Fruit fly (Drosophila melanogaster) whole organism, embryonic: ENCODE measurements around the gene CG15498.
A peak's percentile ranks its signal among the peaks of the same experiment; 100 is the strongest.

ENCODE experiments used
- Atf6 ChIP-seq: fragments of 200-800 bp; sonication (Bioruptor generic); IDR thresholded peaks from 2 replicates; pipeline ENCODE4 v1.3.6; 2022; ENCODE audit warnings: missing biosample characterization, missing genetic modification characterization
- BtbVII ChIP-seq: fragments of 200-800 bp; sonication (Bioruptor generic); optimal IDR thresholded peaks from 3 replicates; lab custom pipeline; 2017; ENCODE audit warnings: missing biosample characterization, mild to moderate bottlenecking, missing genetic modification characterization
- CG10543 ChIP-seq: fragments of 200-800 bp; sonication (Bioruptor generic); optimal IDR thresholded peaks from 3 replicates; lab custom pipeline; 2017; ENCODE audit warnings: missing biosample characterization, mild to moderate bottlenecking, missing genetic modification characterization, moderate library complexity
- CG14441 ChIP-seq: fragments of 200-800 bp; sonication (Bioruptor generic); IDR thresholded peaks from 2 replicates; pipeline ENCODE4 v1.3.6; 2022; ENCODE audit warnings: missing biosample characterization, missing genetic modification characterization
- CG14667 ChIP-seq: fragments of 200-800 bp; sonication (Bioruptor generic); IDR thresholded peaks from 2 replicates; pipeline ENCODE4 v1.3.6; 2022; ENCODE audit warnings: missing biosample characterization, missing genetic modification characterization
- CG15073 ChIP-seq: fragments of 200-800 bp; sonication (Bioruptor generic); optimal IDR thresholded peaks from 2 replicates; lab custom pipeline; 2016; ENCODE audit warnings: missing biosample characterization, missing genetic modification characterization
- CG15269 ChIP-seq: fragments of 200-800 bp; sonication (Bioruptor generic); optimal IDR thresholded peaks from 2 replicates; lab custom pipeline; 2018; ENCODE audit warnings: missing biosample characterization, mild to moderate bottlenecking, missing genetic modification characterization, moderate library complexity
- CG1529 ChIP-seq: fragments of 200-800 bp; sonication (Bioruptor generic); optimal IDR thresholded peaks from 3 replicates; lab custom pipeline; 2018; ENCODE audit warnings: missing biosample characterization, missing genetic modification characterization
- CG31365 ChIP-seq: fragments of 200-800 bp; sonication (Bioruptor generic); optimal IDR thresholded peaks from 2 replicates; lab custom pipeline; 2018; ENCODE audit warnings: missing biosample characterization, mild to moderate bottlenecking, missing genetic modification characterization
- CG8290 ChIP-seq, 3 experiments: fragments of 200-800 bp; sonication (Bioruptor generic); optimal IDR thresholded peaks; 2 replicates each; lab custom pipeline; 2016 to 2019; ENCODE audit warnings: missing biosample characterization in 3 of 3, missing genetic modification characterization in 3 of 3, mild to moderate bottlenecking in 2 of 3, moderate library complexity in 1 of 3
- CG9437 ChIP-seq: fragments of 200-800 bp; sonication (Bioruptor generic); optimal IDR thresholded peaks from 2 replicates; lab custom pipeline; 2018; ENCODE audit warnings: missing biosample characterization, mild to moderate bottlenecking, missing genetic modification characterization
- Deaf1 ChIP-seq: fragments of 200-800 bp; optimal IDR thresholded peaks from 3 replicates; lab custom pipeline; 2019; ENCODE audit warnings: missing biosample characterization, mild to moderate bottlenecking, missing genetic modification characterization, moderate library complexity
- Dek ChIP-seq: fragments of 200-800 bp; sonication (Bioruptor generic); optimal IDR thresholded peaks from 3 replicates; lab custom pipeline; 2019; ENCODE audit warnings: missing biosample characterization, mild to moderate bottlenecking, missing genetic modification characterization, moderate library complexity
- Dll ChIP-seq: fragments of 200-800 bp; sonication (Bioruptor generic); IDR thresholded peaks from 4 replicates; pipeline ENCODE4 v1.3.6; 2022; ENCODE audit warnings: missing biosample characterization, missing genetic modification characterization; ENCODE audit not compliant: partially characterized antibody
- Eip74EF ChIP-seq, 2 experiments: fragments of 200-800 bp in 1 of 2; fragments of >200 bp in 1 of 2; sonication (Bioruptor generic) in 1 of 2; optimal IDR thresholded peaks; 2 replicates each; lab custom pipeline; 2017 to 2019; ENCODE audit warnings: missing biosample characterization in 2 of 2, missing genetic modification characterization in 2 of 2, mild to moderate bottlenecking in 1 of 2, moderate library complexity in 1 of 2
- GATAe ChIP-seq: fragments of 200-800 bp; sonication (Bioruptor generic); conservative IDR thresholded peaks from 2 replicates; pipeline ENCODE4 v1.3.6; 2022; ENCODE audit warnings: missing biosample characterization, missing genetic modification characterization
- Hr78 ChIP-seq, 2 experiments: fragments of 200-800 bp in 1 of 2; fragments of >200 bp in 1 of 2; sonication (Bioruptor generic) in 1 of 2; optimal IDR thresholded peaks; 2 replicates each; lab custom pipeline; 2017 to 2019; ENCODE audit warnings: missing biosample characterization in 2 of 2, missing genetic modification characterization in 2 of 2, mild to moderate bottlenecking in 1 of 2, moderate library complexity in 1 of 2
- NFAT ChIP-seq: fragments of 200-800 bp; sonication (Bioruptor generic); IDR thresholded peaks from 2 replicates; pipeline ENCODE4 v1.3.6; 2022; ENCODE audit warnings: missing biosample characterization, missing genetic modification characterization
- Sox100B ChIP-seq: fragments of 200-800 bp; sonication (Bioruptor generic); optimal IDR thresholded peaks from 3 replicates; lab custom pipeline; 2018; ENCODE audit warnings: missing biosample characterization, mild to moderate bottlenecking, missing genetic modification characterization
- Usf ChIP-seq: fragments of 200-800 bp; sonication (Bioruptor generic); optimal IDR thresholded peaks from 2 replicates; lab custom pipeline; 2017; ENCODE audit warnings: missing genotype, missing biosample characterization, missing genetic modification characterization
- bab2 ChIP-seq: fragments of 200-800 bp; sonication (Bioruptor generic); optimal IDR thresholded peaks from 2 replicates; lab custom pipeline; 2016; ENCODE audit warnings: missing biosample characterization, missing genetic modification characterization
- cad ChIP-seq: fragments of >200 bp; optimal IDR thresholded peaks from 2 replicates; lab custom pipeline; 2017; ENCODE audit warnings: missing biosample characterization, missing genetic modification characterization
- chinmo ChIP-seq: fragments of 200-800 bp; sonication (Bioruptor generic); IDR thresholded peaks from 4 replicates; pipeline ENCODE4 v1.3.6; 2022; ENCODE audit warnings: missing biosample characterization, missing genetic modification characterization; ENCODE audit not compliant: partially characterized antibody
- crc ChIP-seq: fragments of 200-800 bp; sonication (Bioruptor generic); optimal IDR thresholded peaks from 2 replicates; lab custom pipeline; 2016; ENCODE audit warnings: missing biosample characterization, missing genetic modification characterization
- dm ChIP-seq: fragments of 200-800 bp; sonication (Bioruptor generic); optimal IDR thresholded peaks from 3 replicates; lab custom pipeline; 2016; ENCODE audit warnings: missing biosample characterization, missing genetic modification characterization
- dysf ChIP-seq: fragments of 200-800 bp; sonication (Bioruptor generic); IDR thresholded peaks from 3 replicates; pipeline ENCODE4 v1.3.6; 2022; ENCODE audit warnings: missing biosample characterization, missing genetic modification characterization
- fru ChIP-seq: fragments of >200 bp; optimal IDR thresholded peaks from 2 replicates; lab custom pipeline; 2017
- hkb ChIP-seq, 2 experiments: fragments of 200-800 bp in 1 of 2; fragments of >200 bp in 1 of 2; sonication (Bioruptor generic) in 1 of 2; IDR thresholded peaks in 1 of 2; optimal IDR thresholded peaks in 1 of 2; 2 replicates each; pipeline versions ENCODE4 v1.3.6 to Lab custom; 2017 to 2022; ENCODE audit warnings: missing biosample characterization in 1 of 2, missing genetic modification characterization in 1 of 2
- hth ChIP-seq: fragments of >200 bp; optimal IDR thresholded peaks from 2 replicates; lab custom pipeline; 2017; ENCODE audit warnings: inconsistent platforms
- kni ChIP-seq: fragments of 200-800 bp; sonication (Bioruptor generic); optimal IDR thresholded peaks from 3 replicates; lab custom pipeline; 2017; ENCODE audit warnings: mild to moderate bottlenecking, missing biosample characterization, missing genetic modification reagents, missing genetic modification characterization
- lab ChIP-seq: fragments of 200-800 bp; sonication (Bioruptor generic); optimal IDR thresholded peaks from 3 replicates; lab custom pipeline; 2017; ENCODE audit warnings: missing biosample characterization, missing genetic modification characterization, mild to moderate bottlenecking, moderate library complexity, missing genetic modification reagents
- lov ChIP-seq, 2 experiments: fragments of 200-800 bp in 1 of 2; fragments of >200 bp in 1 of 2; sonication (Bioruptor generic) in 1 of 2; IDR thresholded peaks in 1 of 2; optimal IDR thresholded peaks in 1 of 2; 2 replicates in 1 of 2; 3 replicates in 1 of 2; pipeline versions ENCODE4 v1.3.6 to Lab custom; 2017 to 2022; ENCODE audit warnings: missing biosample characterization in 1 of 2, missing genetic modification characterization in 1 of 2
- mirr ChIP-seq: fragments of 200-800 bp; sonication (Bioruptor generic); optimal IDR thresholded peaks from 3 replicates; lab custom pipeline; 2018; ENCODE audit warnings: missing biosample characterization, mild to moderate bottlenecking, missing genetic modification characterization
- oc ChIP-seq: fragments of 200-800 bp; sonication (Bioruptor generic); optimal IDR thresholded peaks from 2 replicates; lab custom pipeline; 2018; ENCODE audit warnings: missing biosample characterization, mild to moderate bottlenecking, missing genetic modification characterization, moderate library complexity
- pan ChIP-seq, 4 experiments: fragments of >200 bp in 3 of 4; fragments of 200-800 bp in 1 of 4; sonication (Bioruptor generic) in 1 of 4; optimal IDR thresholded peaks in 3 of 4; IDR thresholded peaks in 1 of 4; 2 replicates each; pipeline versions ENCODE4 v1.3.6 to Lab custom; 2017 to 2022; ENCODE audit warnings: missing biosample characterization in 2 of 4, missing genetic modification characterization in 2 of 4, mixed read lengths in 1 of 4
- schlank ChIP-seq: fragments of 200-800 bp; sonication (Bioruptor generic); optimal IDR thresholded peaks from 2 replicates; lab custom pipeline; 2018; ENCODE audit warnings: missing biosample characterization, mild to moderate bottlenecking, missing genetic modification characterization
- sd ChIP-seq: fragments of 200-800 bp; sonication (Bioruptor generic); optimal IDR thresholded peaks from 3 replicates; lab custom pipeline; 2018; ENCODE audit warnings: missing biosample characterization, mild to moderate bottlenecking, missing genetic modification characterization, moderate library complexity
- sens ChIP-seq: fragments of 200-800 bp; sonication (Bioruptor generic); peaks from one replicate; lab custom pipeline; 2016; ENCODE audit warnings: missing biosample characterization, missing genetic modification characterization
- ttk ChIP-seq: fragments of 200-800 bp; sonication (Bioruptor generic); IDR thresholded peaks from 2 replicates; pipeline ENCODE4 v2.1.2; 2022; ENCODE audit warnings: missing biosample characterization, missing genetic modification characterization

CG15498 gene

DNA sequence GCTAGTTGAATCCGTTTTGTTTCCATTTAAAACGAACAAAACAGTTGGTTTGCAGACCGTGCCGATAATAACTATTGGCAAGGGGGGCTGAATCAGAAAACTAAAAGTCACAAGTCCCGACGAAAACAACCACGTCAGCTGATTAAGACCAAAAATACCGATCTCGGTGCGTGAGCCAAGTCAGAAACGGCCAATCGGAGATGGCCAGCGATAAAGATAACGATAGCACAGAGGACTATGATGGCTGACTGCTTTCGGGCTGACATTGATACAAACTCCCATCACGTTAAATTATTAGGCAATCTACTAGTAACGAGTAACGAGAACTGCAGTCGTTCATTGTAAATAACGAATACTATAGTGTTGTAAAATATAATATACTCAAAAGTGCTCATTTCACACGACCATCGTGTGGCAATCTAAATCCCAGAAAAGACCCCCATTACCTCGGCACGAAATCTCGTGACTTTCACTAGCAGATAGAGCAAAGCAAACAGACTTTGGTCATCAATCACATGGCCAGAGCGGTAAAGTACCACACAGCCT lies 18.0 kb upstream of the CG15498 start (continued):
- no peak for TF ChIP-seq CG14667 (GFP tag; lab: Robert Waterston, UW)
- TF ChIP-seq GATAe (GFP tag; lab: Robert Waterston, UW) = peak; percentile 39; the same call in 1 of the 2 replicates
- no peak for TF ChIP-seq hth
- TF ChIP-seq hkb (optimal IDR thresholded peaks at IDR 0.05; lab: Kevin White, UChicago) = no peak
- TF ChIP-seq hkb (GFP tag; IDR thresholded peaks at IDR 0.05; lab: Robert Waterston, UW) = no peak
- TF ChIP-seq Dll (GFP tag; lab: Robert Waterston, UW) = no peak
- TF ChIP-seq NFAT = no peak
- no peak for TF ChIP-seq CG15073 (GFP tag; lab: Kevin White, UChicago)
- TF ChIP-seq CG1529 (GFP tag; lab: Kevin White, UChicago) = no peak
- no peak for TF ChIP-seq bab2
- TF ChIP-seq Hr78 (GFP tag; optimal IDR thresholded peaks at IDR 0.05; lab: Kevin White, UChicago) = no peak

DNA sequence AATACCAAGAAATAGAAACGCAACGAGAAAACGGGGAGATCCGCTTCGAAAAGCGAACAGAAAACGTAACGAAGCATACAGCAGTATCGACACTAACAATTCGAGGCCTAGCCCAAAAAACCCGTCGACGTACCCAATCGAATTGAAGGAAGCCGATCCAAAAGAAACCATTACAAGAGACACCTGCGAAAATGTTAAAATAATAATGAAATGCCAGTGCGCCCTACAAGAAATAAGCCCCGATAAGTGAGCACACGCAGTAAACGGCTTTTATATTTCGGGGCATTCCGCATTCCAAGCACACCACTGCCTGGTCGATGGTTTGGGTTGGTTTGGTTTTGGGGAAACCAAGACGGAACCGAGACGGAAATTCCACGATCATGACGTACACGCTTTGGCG lies 17.4 kb upstream of the CG15498 start:
- no peak for TF ChIP-seq ttk (GFP tag; lab: Robert Waterston, UW)
- TF ChIP-seq Atf6 = peak; percentile 43; the same call in 1 of the 2 replicates
- TF ChIP-seq CG31365 (tag; lab: Kevin White, UChicago) = no peak
- no peak for TF ChIP-seq GATAe (GFP tag; lab: Robert Waterston, UW)
- no peak for TF ChIP-seq schlank (tag; lab: Kevin White, UChicago)
- TF ChIP-seq oc (tag; lab: Kevin White, UChicago) = peak; percentile 50
- peak; percentile 17; the same call in 1 of the 2 replicates for TF ChIP-seq CG14441 (GFP tag; lab: Robert Waterston, UW)
- no peak for TF ChIP-seq crc
- peak; percentile 56 for TF ChIP-seq CG15269 (tag; lab: Kevin White, UChicago)
- TF ChIP-seq sd = peak; percentile 99
- no peak for TF ChIP-seq Deaf1 (tag; lab: Kevin White, UChicago)
- TF ChIP-seq lov (optimal IDR thresholded peaks at IDR 0.05; lab: Kevin White, UChicago) = no peak
- TF ChIP-seq lov (GFP tag; IDR thresholded peaks at IDR 0.05; lab: Robert Waterston, UW) = no peak
- peak; percentile 26 for TF ChIP-seq CG9437 (GFP tag; lab: Kevin White, UChicago)
- peak in 1 of 2 experiments; percentile 44 for TF ChIP-seq Eip74EF (GFP tag; optimal IDR thresholded peaks at IDR 0.05; lab: Kevin White, UChicago)
- peak; percentile 12 for TF ChIP-seq lab (GFP tag; lab: Kevin White, UChicago)
- peak; percentile 78 for TF ChIP-seq kni
- TF ChIP-seq sens (GFP tag; lab: Kevin White, UChicago) = peak; percentile 75
- no peak for TF ChIP-seq Usf (GFP tag; lab: Kevin White, UChicago)
- TF ChIP-seq fru = no peak
- 0 out of 4 replicates have a peak, but pooled peaks have one; percentile 50 for TF ChIP-seq chinmo
- no peak for TF ChIP-seq cad (GFP tag; lab: Kevin White, UChicago)
- no peak for TF ChIP-seq dm
- TF ChIP-seq BtbVII = peak; percentile 12
- peak; percentile 25 for TF ChIP-seq mirr (GFP tag; lab: Kevin White, UChicago)
- TF ChIP-seq Dek (tag; lab: Kevin White, UChicago) = peak; percentile 4
- TF ChIP-seq pan (optimal IDR thresholded peaks at IDR 0.05; lab: Kevin White, UChicago) = no peak
- no peak for TF ChIP-seq pan (GFP tag; optimal IDR thresholded peaks at IDR 0.05 in 1 of 2, IDR thresholded peaks at IDR 0.05 in 1 of 2)
- no peak for TF ChIP-seq CG8290 (GFP tag; optimal IDR thresholded peaks at IDR 0.05; lab: Kevin White, UChicago)
- TF ChIP-seq CG8290 (tag; optimal IDR thresholded peaks at IDR 0.05; lab: Kevin White, UChicago) = peak in 1 of 2 experiments; percentile 29
- peak; percentile 45 for TF ChIP-seq CG10543 (GFP tag; lab: Kevin White, UChicago)
- TF ChIP-seq dysf (GFP tag; lab: Robert Waterston, UW) = no peak; the same call in 2 of the 3 replicates
- TF ChIP-seq Sox100B = no peak
